Worm (Caenorhabditis elegans) whole organism, young adult: Measurements from ENCODE around the gene nlp-16.

Experiments used
- K11D2.4 ChIP-seq: fragments of 200-800 bp; sonication (Bioruptor generic); IDR thresholded peaks from 2 replicates; pipeline ENCODE4 v1.3.6; 2022; ENCODE audit warnings: missing genetic modification reagents, missing genetic modification characterization, missing compliant biosample characterization
- nhr-179 ChIP-seq: sonication (generic microtip); optimal IDR thresholded peaks from 2 replicates; lab custom pipeline; 2016; ENCODE audit warnings: mild to moderate bottlenecking, missing genetic modification characterization, missing compliant biosample characterization
- somi-1 ChIP-seq: fragments of 200-800 bp; sonication (Bioruptor generic); optimal IDR thresholded peaks from 2 replicates; lab custom pipeline; 2018; ENCODE audit warnings: mild to moderate bottlenecking, missing genetic modification characterization, missing compliant biosample characterization
- zfh-2 ChIP-seq: fragments of 200-800 bp; sonication (Bioruptor generic); conservative IDR thresholded peaks from 2 replicates; pipeline ENCODE4 v1.3.6; 2022; ENCODE audit warnings: missing genetic modification reagents, missing genetic modification characterization, missing compliant biosample characterization

DNA sequence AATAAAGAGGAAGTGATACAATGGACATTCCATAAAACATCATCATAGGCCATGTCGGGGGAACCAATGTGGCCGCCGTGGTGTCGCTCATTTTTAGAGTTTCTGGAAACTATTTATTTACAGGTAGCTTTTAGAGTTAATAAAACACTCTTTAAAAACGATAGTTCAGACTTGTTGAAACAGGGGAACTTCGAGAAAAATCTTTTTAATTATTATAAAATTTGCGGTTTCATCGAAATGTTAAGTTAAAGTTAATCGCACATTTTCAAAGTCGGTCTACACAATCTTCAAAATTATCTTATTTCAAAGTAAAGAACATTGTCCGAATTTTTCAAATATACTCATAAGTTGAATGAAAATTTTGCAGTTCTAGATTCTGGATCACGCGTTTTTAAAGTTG, 24.6 kb upstream of the nlp-16 start, which contains the start of gene ops-1:
- TF ChIP-seq nhr-179 (tag; lab: Kevin White, UChicago), result no peak
- TF ChIP-seq zfh-2 (GFP tag; lab: Robert Waterston, UW), result no peak
- TF ChIP-seq somi-1 (GFP tag; lab: Kevin White, UChicago), result no peak
- TF ChIP-seq K11D2.4 (GFP tag; lab: Robert Waterston, UW), result no peak
